Fruit fly (Drosophila melanogaster) whole organism, embryonic: ENCODE results near the gene CG4955.

Experiments
- Abd-B ChIP-seq: fragments of 200-800 bp; sonication (Bioruptor generic); optimal IDR thresholded peaks from 2 replicates; lab custom pipeline; 2018; ENCODE audit warnings: missing biosample characterization, mild to moderate bottlenecking, missing genetic modification characterization, moderate library complexity
- Aef1 ChIP-seq: fragments of 200-800 bp; sonication (Bioruptor generic); IDR thresholded peaks from 3 replicates; pipeline ENCODE4 v1.3.6; 2022; ENCODE audit warnings: missing biosample characterization, missing genetic modification characterization
- Blimp-1 ChIP-seq: fragments of 200-800 bp; sonication (Bioruptor generic); optimal IDR thresholded peaks from 3 replicates; lab custom pipeline; 2018; ENCODE audit warnings: missing biosample characterization, missing genetic modification characterization, mild to moderate bottlenecking, moderate library complexity, missing genetic modification reagents
- CG10147 ChIP-seq: fragments of 200-800 bp; sonication (Bioruptor generic); optimal IDR thresholded peaks from 2 replicates; lab custom pipeline; 2019; ENCODE audit warnings: missing biosample characterization, mild to moderate bottlenecking, missing genetic modification characterization, moderate library complexity
- CG10366 ChIP-seq: fragments of 200-800 bp; sonication (Bioruptor generic); IDR thresholded peaks from 2 replicates; pipeline ENCODE4 v1.3.6; 2022; ENCODE audit warnings: missing biosample characterization, missing genetic modification characterization
- CG11696 ChIP-seq: fragments of 200-800 bp; sonication (Bioruptor generic); IDR thresholded peaks from 2 replicates; pipeline ENCODE4 v1.3.6; 2022; ENCODE audit warnings: missing biosample characterization, missing genetic modification characterization
- CG12071 ChIP-seq: fragments of 200-800 bp; sonication (Bioruptor generic); optimal IDR thresholded peaks from 3 replicates; lab custom pipeline; 2018; ENCODE audit warnings: missing biosample characterization, mild to moderate bottlenecking, missing genetic modification characterization
- CG12769 ChIP-seq: fragments of 200-800 bp; sonication (Bioruptor generic); optimal IDR thresholded peaks from 2 replicates; lab custom pipeline; 2019; ENCODE audit warnings: missing biosample characterization, mild to moderate bottlenecking, missing genetic modification characterization, moderate library complexity
- CG13424 ChIP-seq: fragments of 200-800 bp; sonication (Bioruptor generic); optimal IDR thresholded peaks from 2 replicates; lab custom pipeline; 2019; ENCODE audit warnings: missing biosample characterization, mild to moderate bottlenecking, missing genetic modification characterization, moderate library complexity
- CG15601 ChIP-seq: fragments of 200-800 bp; sonication (Bioruptor generic); optimal IDR thresholded peaks from 3 replicates; lab custom pipeline; 2019; ENCODE audit warnings: missing biosample characterization, mild to moderate bottlenecking, missing genetic modification characterization, moderate library complexity
- CG1602 ChIP-seq: fragments of 200-800 bp; sonication (Bioruptor generic); optimal IDR thresholded peaks from 3 replicates; lab custom pipeline; 2016; ENCODE audit warnings: missing biosample characterization, missing genetic modification characterization
- CG17385 ChIP-seq: fragments of 200-800 bp; sonication (Bioruptor generic); optimal IDR thresholded peaks from 3 replicates; lab custom pipeline; 2018; ENCODE audit warnings: missing biosample characterization, mild to moderate bottlenecking, missing genetic modification characterization
- CG2199 ChIP-seq: fragments of 200-800 bp; sonication (Bioruptor generic); IDR thresholded peaks from 3 replicates; pipeline ENCODE4 v1.3.6; 2022; ENCODE audit warnings: missing biosample characterization, missing genetic modification characterization
- CG31388 ChIP-seq: fragments of 200-800 bp; sonication (Bioruptor generic); optimal IDR thresholded peaks from 2 replicates; lab custom pipeline; 2016; ENCODE audit warnings: missing biosample characterization, missing genetic modification characterization
- CG3281 ChIP-seq: fragments of 200-800 bp; sonication (Bioruptor generic); optimal IDR thresholded peaks from 3 replicates; lab custom pipeline; 2017; ENCODE audit warnings: missing biosample characterization, mild to moderate bottlenecking, missing genetic modification characterization
- CG33557 ChIP-seq: fragments of 200-800 bp; sonication (Bioruptor generic); optimal IDR thresholded peaks from 2 replicates; lab custom pipeline; 2019; ENCODE audit warnings: missing biosample characterization, mild to moderate bottlenecking, missing genetic modification characterization, moderate library complexity
- CG34422 ChIP-seq: fragments of 200-800 bp; sonication (Bioruptor generic); IDR thresholded peaks from 3 replicates; pipeline ENCODE4 v1.3.6; 2022; ENCODE audit warnings: missing biosample characterization, missing genetic modification characterization
- CG3838 ChIP-seq: fragments of 200-800 bp; sonication (Bioruptor generic); optimal IDR thresholded peaks from 3 replicates; lab custom pipeline; 2016; ENCODE audit warnings: missing biosample characterization, missing genetic modification characterization
- CG4360 ChIP-seq: fragments of 200-800 bp; sonication (Bioruptor generic); IDR thresholded peaks from 2 replicates; pipeline ENCODE4 v1.3.6; 2022; ENCODE audit warnings: missing biosample characterization, missing genetic modification characterization
- CG5245 ChIP-seq: fragments of 200-800 bp; sonication (Bioruptor generic); optimal IDR thresholded peaks from 3 replicates; lab custom pipeline; 2016; ENCODE audit warnings: missing biosample characterization, missing genetic modification characterization
- CG6813 ChIP-seq: fragments of 200-800 bp; sonication (Bioruptor generic); optimal IDR thresholded peaks from 2 replicates; lab custom pipeline; 2017; ENCODE audit warnings: missing biosample characterization, missing genetic modification characterization, mild to moderate bottlenecking, moderate library complexity, missing genetic modification reagents
- CG9797 ChIP-seq: fragments of 200-800 bp; sonication (Bioruptor generic); optimal IDR thresholded peaks from 3 replicates; lab custom pipeline; 2018; ENCODE audit warnings: missing biosample characterization, mild to moderate bottlenecking, missing genetic modification characterization
- Dbx ChIP-seq: fragments of 200-800 bp; sonication (Bioruptor generic); IDR thresholded peaks from 3 replicates; pipeline ENCODE4 v1.3.6; 2022; ENCODE audit warnings: missing biosample characterization, missing genetic modification characterization
- E2f2 ChIP-seq: fragments of 200-800 bp; sonication (Bioruptor generic); IDR thresholded peaks from 2 replicates; pipeline ENCODE4 v1.3.6; 2022; ENCODE audit warnings: missing biosample characterization, missing genetic modification characterization
- GATAe ChIP-seq: fragments of 200-800 bp; sonication (Bioruptor generic); conservative IDR thresholded peaks from 2 replicates; pipeline ENCODE4 v1.3.6; 2022; ENCODE audit warnings: missing biosample characterization, missing genetic modification characterization
- Pdp1 ChIP-seq, 2 experiments: fragments of 200-800 bp; sonication (Bioruptor generic); optimal IDR thresholded peaks; 3 replicates each; lab custom pipeline; 2016; ENCODE audit warnings: missing biosample characterization in 2 of 2, missing genetic modification characterization in 2 of 2, mild to moderate bottlenecking in 1 of 2, moderate library complexity in 1 of 2
- Rfx ChIP-seq: fragments of 200-800 bp; sonication (Bioruptor generic); IDR thresholded peaks from 2 replicates; pipeline ENCODE4 v1.3.6; 2022; ENCODE audit warnings: missing biosample characterization, missing genetic modification characterization
- Sin3A ChIP-seq: fragments of >200 bp; optimal IDR thresholded peaks from 2 replicates; lab custom pipeline; 2018
- Sox102F ChIP-seq: fragments of 200-800 bp; sonication (Bioruptor generic); optimal IDR thresholded peaks from 2 replicates; lab custom pipeline; 2018; ENCODE audit warnings: missing biosample characterization, mild to moderate bottlenecking, missing genetic modification characterization, moderate library complexity
- Sry-β ChIP-seq: fragments of 200-800 bp; sonication (Bioruptor generic); optimal IDR thresholded peaks from 2 replicates; lab custom pipeline; 2018; ENCODE audit warnings: missing biosample characterization, mild to moderate bottlenecking, missing genetic modification characterization, moderate library complexity
- al ChIP-seq: fragments of 200-800 bp; sonication (Bioruptor generic); IDR thresholded peaks from 2 replicates; pipeline ENCODE4 v1.3.6; 2022; ENCODE audit warnings: missing biosample characterization, missing genetic modification characterization
- aop ChIP-seq: fragments of 200-800 bp; sonication (Bioruptor generic); IDR thresholded peaks from 2 replicates; pipeline ENCODE4 v1.3.6; 2022; ENCODE audit warnings: missing biosample characterization, missing genetic modification characterization
- ara ChIP-seq: fragments of 200-800 bp; sonication (Bioruptor generic); IDR thresholded peaks from 2 replicates; pipeline ENCODE4 v1.3.6; 2022; ENCODE audit warnings: missing biosample characterization, missing genetic modification characterization
- cg ChIP-seq: fragments of 200-800 bp; sonication (Bioruptor generic); optimal IDR thresholded peaks from 3 replicates; lab custom pipeline; 2019; ENCODE audit warnings: missing biosample characterization, mild to moderate bottlenecking, missing genetic modification characterization, moderate library complexity
- chinmo ChIP-seq: fragments of 200-800 bp; sonication (Bioruptor generic); IDR thresholded peaks from 4 replicates; pipeline ENCODE4 v1.3.6; 2022; ENCODE audit warnings: missing biosample characterization, missing genetic modification characterization; ENCODE audit not compliant: partially characterized antibody
- crol ChIP-seq: fragments of 200-800 bp; sonication (Bioruptor generic); IDR thresholded peaks from 2 replicates; pipeline ENCODE4 v1.3.6; 2022; ENCODE audit warnings: missing biosample characterization, missing genetic modification characterization
- exex ChIP-seq: fragments of 200-800 bp; sonication (Bioruptor generic); optimal IDR thresholded peaks from 4 replicates; lab custom pipeline; 2018; ENCODE audit warnings: missing biosample characterization, mild to moderate bottlenecking, missing genetic modification characterization, moderate library complexity
- lab ChIP-seq: fragments of 200-800 bp; sonication (Bioruptor generic); optimal IDR thresholded peaks from 3 replicates; lab custom pipeline; 2017; ENCODE audit warnings: missing biosample characterization, missing genetic modification characterization, mild to moderate bottlenecking, moderate library complexity, missing genetic modification reagents
- mam ChIP-seq: fragments of 200-800 bp; sonication (Bioruptor generic); optimal IDR thresholded peaks from 3 replicates; lab custom pipeline; 2016; ENCODE audit warnings: missing biosample characterization, missing genetic modification characterization
- mirr ChIP-seq: fragments of 200-800 bp; sonication (Bioruptor generic); optimal IDR thresholded peaks from 3 replicates; lab custom pipeline; 2018; ENCODE audit warnings: missing biosample characterization, mild to moderate bottlenecking, missing genetic modification characterization
- pros ChIP-seq: fragments of 200-800 bp; sonication (Bioruptor generic); optimal IDR thresholded peaks from 3 replicates; lab custom pipeline; 2019; ENCODE audit warnings: missing biosample characterization, mild to moderate bottlenecking, missing genetic modification characterization, moderate library complexity
- sc ChIP-seq, 3 experiments: fragments of >200 bp in 2 of 3; fragments of 200-800 bp in 1 of 3; sonication (Bioruptor generic) in 1 of 3; optimal IDR thresholded peaks; 2 replicates in 2 of 3; 3 replicates in 1 of 3; lab custom pipeline; 2017; ENCODE audit warnings: mild to moderate bottlenecking in 1 of 3, missing biosample characterization in 1 of 3, missing genetic modification characterization in 1 of 3, missing genetic modification reagents in 1 of 3
- sd ChIP-seq: fragments of 200-800 bp; sonication (Bioruptor generic); optimal IDR thresholded peaks from 3 replicates; lab custom pipeline; 2018; ENCODE audit warnings: missing biosample characterization, mild to moderate bottlenecking, missing genetic modification characterization, moderate library complexity
- sens ChIP-seq: fragments of 200-800 bp; sonication (Bioruptor generic); peaks from one replicate; lab custom pipeline; 2016; ENCODE audit warnings: missing biosample characterization, missing genetic modification characterization
- seq ChIP-seq: fragments of 200-800 bp; sonication (Bioruptor generic); IDR thresholded peaks from 2 replicates; pipeline ENCODE4 v1.3.6; 2022; ENCODE audit warnings: missing biosample characterization, missing genetic modification characterization
- sob ChIP-seq: fragments of 200-800 bp; sonication (Bioruptor generic); IDR thresholded peaks from 2 replicates; pipeline ENCODE4 v1.3.6; 2022; ENCODE audit warnings: missing biosample characterization, missing genetic modification characterization
- sug ChIP-seq: fragments of 200-800 bp; optimal IDR thresholded peaks from 2 replicates; lab custom pipeline; 2019; ENCODE audit warnings: missing biosample characterization, mild to moderate bottlenecking, missing genetic modification characterization, moderate library complexity
- tin ChIP-seq: fragments of 200-800 bp; sonication (Bioruptor generic); optimal IDR thresholded peaks from 3 replicates; lab custom pipeline; 2016; ENCODE audit warnings: missing biosample characterization, missing genetic modification characterization

Gene CG4955

DNA sequence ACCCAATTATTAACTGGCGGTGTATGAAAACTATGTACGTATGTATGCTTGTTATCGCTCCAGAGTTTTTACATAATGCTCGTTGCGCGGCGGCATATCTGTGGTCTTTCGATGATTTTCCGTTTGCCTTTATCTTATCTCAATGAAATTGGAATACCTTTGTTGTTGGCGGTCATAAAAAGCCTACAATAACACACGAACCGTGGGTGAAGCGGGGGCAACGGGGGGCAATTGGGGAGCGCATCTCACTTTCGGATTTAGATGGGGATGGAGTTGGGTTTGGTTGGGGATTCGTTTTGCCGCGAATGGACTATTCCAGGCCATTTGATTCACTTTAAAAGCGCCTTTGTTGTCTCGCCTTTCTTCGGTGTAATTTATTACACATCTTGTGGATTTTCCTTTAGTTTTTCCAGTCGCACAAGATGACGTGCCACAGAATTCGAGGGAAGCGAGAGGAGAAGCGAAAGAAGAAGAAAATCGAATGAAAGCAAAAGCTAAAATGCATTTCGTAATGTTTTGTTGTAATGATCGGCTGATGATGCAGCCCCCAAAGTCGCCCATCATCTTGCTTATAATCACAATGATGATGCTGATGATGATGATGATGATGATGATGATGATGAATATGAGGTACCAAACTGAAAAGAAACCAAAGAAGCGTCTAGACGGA lies 41.3 kb downstream of the CG4955 start:
- TF ChIP-seq Aef1 (GFP tag; lab: Robert Waterston, UW) (0 out of 3 replicates have a peak, but pooled peaks have one; percentile 22), CG33557 (GFP tag; lab: Kevin White, UChicago) (peak; percentile 6), CG6813 (GFP tag; lab: Kevin White, UChicago) (no peak), CG9797 (GFP tag; lab: Kevin White, UChicago) (no peak), CG3281 (no peak), CG10147 (GFP tag; lab: Kevin White, UChicago) (no peak), CG2199 (GFP tag; lab: Robert Waterston, UW) (peak; percentile 38; the same call in 1 of the 3 replicates), chinmo (GFP tag; lab: Robert Waterston, UW) (0 out of 4 replicates have a peak, but pooled peaks have one; percentile 43), E2f2 (no peak), sd (tag; lab: Kevin White, UChicago) (peak; percentile 48), sug (tag; lab: Kevin White, UChicago) (peak; percentile 49), Rfx (no peak), GATAe (peak; percentile 69), Blimp-1 (GFP tag; lab: Kevin White, UChicago) (peak; percentile 94), mirr (GFP tag; lab: Kevin White, UChicago) (peak; percentile 29), pros (GFP tag; lab: Kevin White, UChicago) (peak; percentile 64), Sry-β (GFP tag; lab: Kevin White, UChicago) (no peak), CG3838 (GFP tag; lab: Kevin White, UChicago) (no peak), cg (peak; percentile 0), crol (peak; percentile 88), CG31388 (no peak), Sox102F (GFP tag; lab: Kevin White, UChicago) (peak; percentile 13), exex (tag; lab: Kevin White, UChicago) (peak; percentile 58), lab (GFP tag; lab: Kevin White, UChicago) (peak; percentile 37), sens (GFP tag; lab: Kevin White, UChicago) (peak; percentile 31), CG12769 (tag; lab: Kevin White, UChicago) (peak; percentile 29), CG4360 (GFP tag; lab: Robert Waterston, UW) (peak; percentile 46; the same call in 1 of the 2 replicates), Pdp1 (GFP tag; optimal IDR thresholded peaks at IDR 0.05; lab: Kevin White, UChicago) (peak in 1 of 2 experiments; percentile 74), Abd-B (GFP tag; lab: Kevin White, UChicago) (no peak), CG11696 (GFP tag; lab: Robert Waterston, UW) (no peak), Sin3A (lab: Kevin White, UChicago) (no peak), CG17385 (GFP tag; lab: Kevin White, UChicago) (peak; percentile 67)

DNA sequence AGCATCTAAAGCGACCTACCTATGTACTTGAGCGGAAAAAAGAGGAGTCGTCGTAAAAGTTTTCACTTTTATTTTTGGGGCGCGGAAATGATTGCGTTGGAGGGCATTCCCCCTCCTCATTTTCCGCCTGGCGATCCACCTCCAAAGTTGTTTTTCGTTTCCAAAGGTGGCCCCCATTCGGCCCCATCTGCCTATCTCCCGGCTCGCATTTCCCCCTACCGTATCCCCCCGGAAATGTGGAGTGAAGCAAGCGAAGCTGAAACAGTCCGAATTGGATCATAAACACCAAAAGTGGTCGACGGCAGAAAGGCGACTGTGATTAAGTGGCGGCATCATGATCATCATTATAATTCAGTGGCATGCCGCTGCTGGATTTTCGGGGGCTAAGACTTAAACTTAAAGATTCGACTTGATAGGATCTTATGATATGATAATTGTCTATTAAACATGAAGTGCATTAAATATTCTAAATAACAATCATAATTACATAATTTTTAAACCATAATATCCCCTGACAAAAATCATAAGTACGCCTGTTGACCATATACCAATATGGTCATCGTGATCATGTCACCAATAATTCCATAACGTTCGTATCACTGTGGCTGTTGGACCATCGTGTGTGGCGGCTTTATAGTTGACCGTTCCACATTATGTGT lies 42.4 kb downstream of the CG4955 start:
- TF ChIP-seq al (GFP tag; lab: Robert Waterston, UW) (peak; percentile 72), Blimp-1 (GFP tag; lab: Kevin White, UChicago) (peak; percentile 66), sob (peak; percentile 82), CG34422 (GFP tag; lab: Robert Waterston, UW) (0 out of 3 replicates have a peak, but pooled peaks have one; percentile 60), seq (GFP tag; lab: Robert Waterston, UW) (peak; percentile 41; the same call in 1 of the 2 replicates), CG10366 (GFP tag; lab: Robert Waterston, UW) (peak; percentile 70), ara (GFP tag; lab: Robert Waterston, UW) (0 out of 2 replicates have a peak, but pooled peaks have one; percentile 45), CG13424 (tag; lab: Kevin White, UChicago) (peak; percentile 82), CG1602 (GFP tag; lab: Kevin White, UChicago) (peak; percentile 18), Dbx (GFP tag; lab: Robert Waterston, UW) (peak; percentile 64; the same call in 2 of the 3 replicates), sc (optimal IDR thresholded peaks at IDR 0.05; lab: Kevin White, UChicago) (no peak), sc (GFP tag; optimal IDR thresholded peaks at IDR 0.05; lab: Kevin White, UChicago) (peak; percentile 4), CG15601 (tag; lab: Kevin White, UChicago) (peak; percentile 43), CG5245 (GFP tag; lab: Kevin White, UChicago) (peak; percentile 23), tin (GFP tag; lab: Kevin White, UChicago) (peak; percentile 52), CG12071 (GFP tag; lab: Kevin White, UChicago) (peak; percentile 61), mam (GFP tag; lab: Kevin White, UChicago) (peak; percentile 29), aop (GFP tag; lab: Robert Waterston, UW) (no peak)
